Worm (Caenorhabditis elegans) whole organism, L1 larva: ENCODE results near the gene unc-9.

ENCODE experiments used
- C04F5.9 ChIP-seq: sonication (generic microtip); optimal IDR thresholded peaks from 2 replicates; lab custom pipeline; 2016; ENCODE audit warnings: missing genetic modification characterization, missing compliant biosample characterization
- C34B4.2 ChIP-seq: sonication (generic microtip); optimal IDR thresholded peaks from 2 replicates; lab custom pipeline; 2017; ENCODE audit warnings: mild to moderate bottlenecking, missing genetic modification characterization, missing compliant biosample characterization
- alr-1 ChIP-seq: fragments of 200-800 bp; sonication (Bioruptor generic); optimal IDR thresholded peaks from 2 replicates; lab custom pipeline; 2018; ENCODE audit warnings: borderline replicate concordance, mild to moderate bottlenecking, missing genetic modification characterization, missing compliant biosample characterization
- aly-2 ChIP-seq: fragments of 150-350 bp; optimal IDR thresholded peaks from 2 replicates; lab custom pipeline; 2014; ENCODE audit warnings: missing biosample characterization, missing genetic modification characterization
- ama-1 ChIP-seq: fragments of 150-350 bp; optimal IDR thresholded peaks from 2 replicates; lab custom pipeline; 2014
- blmp-1 ChIP-seq: fragments of 150-350 bp; optimal IDR thresholded peaks from 2 replicates; lab custom pipeline; 2014; ENCODE audit warnings: missing biosample characterization, missing genetic modification characterization
- ceh-63 ChIP-seq: fragments of 200-800 bp; sonication (Bioruptor generic); optimal IDR thresholded peaks from 2 replicates; lab custom pipeline; 2018; ENCODE audit warnings: mild to moderate bottlenecking, missing genetic modification characterization, missing compliant biosample characterization
- ceh-82 ChIP-seq, 3 experiments: fragments of 150-350 bp in 1 of 3; sonication (generic microtip) in 2 of 3; optimal IDR thresholded peaks; 2 replicates each; lab custom pipeline; 2014 to 2017; ENCODE audit warnings: missing biosample characterization in 3 of 3, missing genetic modification characterization in 3 of 3
- ceh-88 ChIP-seq: fragments of 200-800 bp; sonication (Bioruptor generic); IDR thresholded peaks from 2 replicates; pipeline ENCODE4 v1.3.6; 2022; ENCODE audit warnings: missing genetic modification characterization, missing compliant biosample characterization
- ces-1 ChIP-seq: fragments of 150-350 bp; optimal IDR thresholded peaks from 2 replicates; lab custom pipeline; 2014; ENCODE audit warnings: missing biosample characterization, missing genetic modification reagents, missing genetic modification characterization
- dpl-1 ChIP-seq, 3 experiments: fragments of 150-350 bp in 2 of 3; sonication (generic microtip) in 1 of 3; optimal IDR thresholded peaks; 2 replicates each; lab custom pipeline; 2014 to 2017; ENCODE audit warnings: missing biosample characterization in 3 of 3, missing genetic modification characterization in 3 of 3, missing genetic modification reagents in 3 of 3
- dsc-1 ChIP-seq: sonication (generic microtip); optimal IDR thresholded peaks from 2 replicates; lab custom pipeline; 2016; ENCODE audit warnings: mild to moderate bottlenecking, missing genetic modification characterization, missing compliant biosample characterization
- efl-1 ChIP-seq, 4 experiments: fragments of 150-350 bp; optimal IDR thresholded peaks in 3 of 4; peaks in 1 of 4; 1 replicate in 1 of 4; 2 replicates in 3 of 4; lab custom pipeline; 2014; ENCODE audit warnings: missing biosample characterization in 2 of 4, missing genetic modification characterization in 2 of 4, missing genetic modification reagents in 2 of 4
- egl-13 ChIP-seq: sonication (generic microtip); optimal IDR thresholded peaks from 2 replicates; lab custom pipeline; 2016; ENCODE audit warnings: missing genotype, missing genetic modification reagents, missing genetic modification characterization, missing compliant biosample characterization
- elt-2 ChIP-seq: sonication (generic microtip); optimal IDR thresholded peaks from 2 replicates; lab custom pipeline; 2016; ENCODE audit warnings: missing genetic modification characterization, mild to moderate bottlenecking, inconsistent platforms, missing compliant biosample characterization, missing genetic modification reagents
- elt-3 ChIP-seq, 6 experiments: fragments of 150-350 bp in 1 of 6; sonication (generic microtip); optimal IDR thresholded peaks; 2 replicates each; lab custom pipeline; 2017 to 2018; ENCODE audit warnings: missing biosample characterization in 6 of 6, missing genetic modification characterization in 6 of 6, inconsistent platforms in 1 of 6
- ets-5 ChIP-seq: fragments of 200-800 bp; sonication (Bioruptor generic); IDR thresholded peaks from 2 replicates; pipeline ENCODE4 v1.3.6; 2022; ENCODE audit warnings: missing genetic modification characterization, missing compliant biosample characterization
- fos-1 ChIP-seq: fragments of 150-350 bp; optimal IDR thresholded peaks from 2 replicates; lab custom pipeline; 2014; ENCODE audit warnings: missing biosample characterization, missing genetic modification characterization
- lin-14 ChIP-seq: fragments of 200-800 bp; sonication (Bioruptor generic); optimal IDR thresholded peaks from 2 replicates; lab custom pipeline; 2018; ENCODE audit warnings: mild to moderate bottlenecking, missing genetic modification characterization, moderate library complexity, missing compliant biosample characterization
- lin-35 ChIP-seq, 2 experiments: fragments of 150-350 bp; optimal IDR thresholded peaks; 2 replicates each; lab custom pipeline; 2014; ENCODE audit warnings: missing biosample characterization in 2 of 2, missing genetic modification characterization in 2 of 2, missing genetic modification reagents in 2 of 2
- lir-3 ChIP-seq: sonication (generic microtip); optimal IDR thresholded peaks from 2 replicates; lab custom pipeline; 2016; ENCODE audit warnings: mild to moderate bottlenecking, missing genetic modification characterization, moderate library complexity, missing compliant biosample characterization; ENCODE audit not compliant: poor library complexity
- lsy-2 ChIP-seq, 2 experiments: fragments of 150-350 bp; optimal IDR thresholded peaks; 2 replicates each; lab custom pipeline; 2014; ENCODE audit warnings: missing biosample characterization in 2 of 2, missing genetic modification characterization in 2 of 2
- mab-9 ChIP-seq: fragments of 200-800 bp; sonication (Bioruptor generic); IDR thresholded peaks from 2 replicates; pipeline ENCODE4 v1.3.6; 2022; ENCODE audit warnings: missing genetic modification reagents, missing genetic modification characterization, missing compliant biosample characterization
- mdl-1 ChIP-seq, 2 experiments: fragments of 150-350 bp; optimal IDR thresholded peaks; 2 replicates each; lab custom pipeline; 2014 to 2017; ENCODE audit warnings: missing biosample characterization in 2 of 2, missing genetic modification characterization in 2 of 2, inconsistent platforms in 1 of 2
- nhr-12 ChIP-seq: sonication (generic microtip); optimal IDR thresholded peaks from 2 replicates; lab custom pipeline; 2017; ENCODE audit warnings: missing biosample characterization, missing genetic modification characterization
- nhr-19 ChIP-seq: fragments of 200-800 bp; sonication (Bioruptor generic); conservative IDR thresholded peaks from 2 replicates; pipeline ENCODE4 v1.3.6; 2022; ENCODE audit warnings: missing genetic modification characterization, missing compliant biosample characterization
- nhr-20 ChIP-seq: sonication (generic microtip); optimal IDR thresholded peaks from 2 replicates; lab custom pipeline; 2016; ENCODE audit warnings: mild to moderate bottlenecking, missing genetic modification characterization, missing compliant biosample characterization
- nhr-28 ChIP-seq: fragments of 150-350 bp; optimal IDR thresholded peaks from 2 replicates; lab custom pipeline; 2014; ENCODE audit warnings: missing biosample characterization, missing genetic modification characterization
- nhr-71 ChIP-seq: sonication (generic microtip); optimal IDR thresholded peaks from 2 replicates; lab custom pipeline; 2016; ENCODE audit warnings: mild to moderate bottlenecking, missing genetic modification characterization, moderate library complexity, missing compliant biosample characterization
- nhr-85 ChIP-seq: sonication (generic microtip); peaks from one replicate; lab custom pipeline; 2016; ENCODE audit warnings: missing genetic modification characterization, inconsistent platforms, missing compliant biosample characterization
- nhr-90 ChIP-seq: sonication (generic microtip); optimal IDR thresholded peaks from 2 replicates; lab custom pipeline; 2016; ENCODE audit warnings: mild to moderate bottlenecking, missing genetic modification characterization, missing compliant biosample characterization; ENCODE audit not compliant: poor library complexity
- rnt-1 ChIP-seq: sonication (generic microtip); optimal IDR thresholded peaks from 2 replicates; lab custom pipeline; 2016; ENCODE audit warnings: mild to moderate bottlenecking, missing genetic modification characterization, moderate library complexity, missing compliant biosample characterization
- skn-1 ChIP-seq: fragments of 150-350 bp; optimal IDR thresholded peaks from 2 replicates; lab custom pipeline; 2014; ENCODE audit warnings: missing biosample characterization, missing genetic modification characterization
- snu-23 ChIP-seq: sonication (generic microtip); optimal IDR thresholded peaks from 2 replicates; lab custom pipeline; 2016; ENCODE audit warnings: missing genetic modification characterization, missing compliant biosample characterization
- sox-4 ChIP-seq: sonication (generic microtip); optimal IDR thresholded peaks from 2 replicates; lab custom pipeline; 2016; ENCODE audit warnings: missing genetic modification characterization, missing compliant biosample characterization
- sptf-1 ChIP-seq: fragments of 150-350 bp; optimal IDR thresholded peaks from 2 replicates; lab custom pipeline; 2014; ENCODE audit warnings: missing biosample characterization, missing genetic modification characterization
- unc-86 ChIP-seq: sonication (generic microtip); optimal IDR thresholded peaks from 2 replicates; lab custom pipeline; 2016; ENCODE audit warnings: missing genetic modification characterization, missing compliant biosample characterization
- unc-98 ChIP-seq: fragments of 200-800 bp; sonication (Bioruptor generic); IDR thresholded peaks from 2 replicates; pipeline ENCODE4 v1.3.6; 2022; ENCODE audit warnings: missing genetic modification characterization, missing compliant biosample characterization
- ztf-11 ChIP-seq, 2 experiments: sonication (generic microtip); optimal IDR thresholded peaks; 2 replicates each; lab custom pipeline; 2016 to 2017; ENCODE audit warnings: missing genetic modification characterization in 2 of 2, missing biosample characterization in 1 of 2, missing compliant biosample characterization in 1 of 2

Gene unc-9

ce11 chrX:13238197-13238596 lies 36.6 kb downstream of the unc-9 start, which contains the start of gene K08H2.4:
K08H2.4 (plus strand) TSS chrX:13238497.
- TF ChIP-seq ceh-88 (GFP tag; lab: Robert Waterston, UW) (no peak), efl-1 (optimal IDR thresholded peaks at IDR 0.05; lab: Kevin White, UChicago) (no peak), efl-1 (GFP tag; optimal IDR thresholded peaks at IDR 0.05 in 1 of 2; lab: Kevin White, UChicago) (peak in 1 of 2 experiments; percentile 40)
- TF ChIP-seq, all 84 proteins: peak for 1

ce11 chrX:13242231-13242630 lies 40.7 kb downstream of the unc-9 start, which contains the start of gene K08H2.5:
K08H2.5 (minus strand) TSS chrX:13242331.
- TF ChIP-seq sox-4 (tag; lab: Kevin White, UChicago): no peak
- no peak for TF ChIP-seq rnt-1 (tag; lab: Kevin White, UChicago)
- no peak for TF ChIP-seq mab-9 (GFP tag; lab: Robert Waterston, UW)
- TF ChIP-seq alr-1 (tag; lab: Kevin White, UChicago): no peak
- no peak for TF ChIP-seq lir-3 (tag; lab: Kevin White, UChicago)
- no peak for TF ChIP-seq nhr-20
- no peak for TF ChIP-seq ces-1 (GFP tag; lab: Kevin White, UChicago)
- TF ChIP-seq ceh-82 (tag; optimal IDR thresholded peaks at IDR 0.05; lab: Kevin White, UChicago): no peak
- no peak for TF ChIP-seq ets-5
- no peak for TF ChIP-seq unc-86 (tag; lab: Kevin White, UChicago)
- no peak for TF ChIP-seq ztf-11 (tag; optimal IDR thresholded peaks at IDR 0.05; lab: Kevin White, UChicago)
- TF ChIP-seq ceh-63: no peak
- TF ChIP-seq mdl-1 (tag; optimal IDR thresholded peaks at IDR 0.05; lab: Kevin White, UChicago): no peak
- TF ChIP-seq dsc-1: no peak

- no peak for TF ChIP-seq C34B4.2 (tag; lab: Kevin White, UChicago)
- no peak for TF ChIP-seq nhr-28 (tag; lab: Kevin White, UChicago)
- TF ChIP-seq ceh-82 (tag; optimal IDR thresholded peaks at IDR 0.05; lab: Kevin White, UChicago): no peak
- TF ChIP-seq fos-1 (tag; lab: Kevin White, UChicago): no peak
- TF ChIP-seq nhr-20: no peak
- TF ChIP-seq skn-1: no peak
- TF ChIP-seq sptf-1 (tag; lab: Kevin White, UChicago): no peak
- TF ChIP-seq dsc-1: no peak
- TF ChIP-seq unc-98 (GFP tag; lab: Robert Waterston, UW): no peak
- no peak for TF ChIP-seq C04F5.9
- TF ChIP-seq nhr-12 (tag; lab: Kevin White, UChicago): no peak
- TF ChIP-seq, all 84 proteins: peak for 0
Observed at ce11 chrX:13245090-13245489, 43.5 kb downstream of the unc-9 start, which contains the start of gene hpl-1. hpl-1 (plus strand) TSS chrX:13245390.

- TF ChIP-seq lin-35 (GFP tag; optimal IDR thresholded peaks at IDR 0.05; lab: Kevin White, UChicago) (peak in 1 of 2 experiments; percentile 65), lin-14 (GFP tag; lab: Kevin White, UChicago) (peak; percentile 46), lsy-2 (tag; optimal IDR thresholded peaks at IDR 0.05; lab: Kevin White, UChicago) (peak in 1 of 2 experiments; percentile 61), blmp-1 (tag; lab: Kevin White, UChicago) (peak; percentile 64), nhr-90 (tag; lab: Kevin White, UChicago) (peak; percentile 41), elt-3 (tag; optimal IDR thresholded peaks at IDR 0.05; lab: Kevin White, UChicago) (peak in 2 of 6 experiments; percentile 7 to 24), unc-86 (tag; lab: Kevin White, UChicago) (no peak), nhr-12 (tag; lab: Kevin White, UChicago) (no peak), dpl-1 (GFP tag; optimal IDR thresholded peaks at IDR 0.05; lab: Kevin White, UChicago) (peak in 1 of 3 experiments; percentile 5), nhr-85 (tag; lab: Kevin White, UChicago) (peak; percentile 86), nhr-71 (tag; lab: Kevin White, UChicago) (peak; percentile 49), elt-2 (tag; lab: Kevin White, UChicago) (peak; percentile 0), aly-2 (tag; lab: Kevin White, UChicago) (no peak), snu-23 (GFP tag; lab: Kevin White, UChicago) (peak; percentile 56), nhr-20 (peak; percentile 82), ama-1 (lab: Kevin White, UChicago) (no peak), mdl-1 (tag; optimal IDR thresholded peaks at IDR 0.05; lab: Kevin White, UChicago) (peak in 1 of 2 experiments; percentile 51), nhr-19 (GFP tag; lab: Robert Waterston, UW) (peak; percentile 32; the same call in 1 of the 2 replicates), egl-13 (tag; lab: Kevin White, UChicago) (no peak)
- TF ChIP-seq, all 84 proteins: peak for 14
Observed at ce11 chrX:13246668-13247358, 45.2 kb downstream of the unc-9 start.
